Fruit fly (Drosophila melanogaster) whole organism: ENCODE results near the gene CG31675.

Source experiments
- CG8478 ChIP-seq: fragments of >200 bp; optimal IDR thresholded peaks from 2 replicates; lab custom pipeline; 2018; ENCODE audit warnings: inconsistent platforms
- Dll ChIP-seq: fragments of >200 bp; optimal IDR thresholded peaks from 2 replicates; lab custom pipeline; 2017
- EcR ChIP-seq, 2 experiments: fragments of >200 bp; optimal IDR thresholded peaks; 2 replicates each; lab custom pipeline; 2017; ENCODE audit warnings: missing biosample characterization in 2 of 2, missing genetic modification characterization in 2 of 2, missing genetic modification reagents in 2 of 2
- pan ChIP-seq: fragments of >200 bp; optimal IDR thresholded peaks from 2 replicates; lab custom pipeline; 2017
- psq ChIP-seq: fragments of >200 bp; optimal IDR thresholded peaks from 2 replicates; lab custom pipeline; 2017
- usp ChIP-seq: fragments of >200 bp; optimal IDR thresholded peaks from 2 replicates; lab custom pipeline; 2017; ENCODE audit warnings: missing biosample characterization, missing genetic modification characterization, mixed read lengths

The CG31675 gene

DNA sequence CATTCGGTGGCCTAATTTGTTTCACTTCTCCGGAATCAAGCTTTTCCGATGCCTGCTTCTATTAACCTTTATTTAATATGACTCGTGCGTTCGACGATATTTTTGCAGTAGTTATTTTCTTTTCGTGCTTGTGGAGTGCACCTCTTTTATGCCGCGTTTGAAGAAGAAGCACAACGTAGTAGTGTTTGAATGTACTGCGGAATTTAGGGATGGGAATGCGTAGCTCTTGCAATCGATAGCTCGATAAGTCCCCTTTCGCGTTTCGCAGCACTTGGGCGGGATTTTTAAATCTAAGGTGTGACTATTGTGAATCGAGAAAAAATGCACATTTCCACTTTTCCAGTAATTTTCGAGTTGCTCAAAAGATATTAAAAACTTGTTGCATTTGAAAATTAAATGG, 51.2 kb downstream of the CG31675 start, which contains the start of the genes CG43739 and sky:
CG43739 (minus strand) TSS at position 199 of the 400 bp plus-strand sequence.
sky (minus strand) TSS at position 199 of the 400 bp plus-strand sequence.
- TF ChIP-seq psq (lab: Kevin White, UChicago) (no peak), pan (lab: Kevin White, UChicago) (no peak), CG8478 (lab: Kevin White, UChicago) (no peak), Dll (lab: Kevin White, UChicago) (no peak), EcR (GFP tag; optimal IDR thresholded peaks at IDR 0.05; lab: Kevin White, UChicago) (no peak), usp (no peak)
